Worm (Caenorhabditis elegans): ENCODE measurements around the gene C23G10.2.

Gene C23G10.2

DNA sequence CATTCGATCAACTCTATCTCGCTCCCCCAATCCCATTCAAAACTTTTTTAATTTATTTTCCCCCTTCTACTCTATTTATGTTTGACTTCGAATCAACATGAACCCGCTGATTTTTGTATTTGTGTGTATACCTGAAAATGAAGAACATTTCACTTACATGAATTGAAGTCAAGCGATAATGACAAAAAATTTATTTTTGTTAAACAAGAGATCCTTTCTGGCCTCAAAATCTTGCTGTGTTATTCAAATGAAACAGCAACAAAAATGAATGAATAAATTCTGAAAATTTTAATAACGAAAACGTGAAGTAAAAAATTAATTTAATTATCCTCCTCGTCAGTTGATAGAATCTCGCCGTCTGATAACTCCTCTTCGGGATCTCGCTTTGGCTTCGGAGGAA lies 5.4 kb upstream of the C23G10.2 start:
- no peak for TF ChIP-seq ama-1 (optimal IDR thresholded peaks at IDR 0.05)
- TF ChIP-seq ceh-13 (GFP tag; optimal IDR thresholded peaks at IDR 0.05): no peak
- TF ChIP-seq aly-1 (tag; optimal IDR thresholded peaks at IDR 0.05): no peak
- no peak for TF ChIP-seq B0310.2 (tag; optimal IDR thresholded peaks at IDR 0.05)
- TF ChIP-seq tbx-37 (GFP tag; conservative IDR thresholded peaks at IDR 0.05): no peak
- no peak for TF ChIP-seq ceh-36 (tag; optimal IDR thresholded peaks at IDR 0.05)
- TF ChIP-seq hnd-1 (tag; optimal IDR thresholded peaks at IDR 0.05): no peak
- TF ChIP-seq hmg-4 (GFP tag; optimal IDR thresholded peaks at IDR 0.05): no peak
- TF ChIP-seq ets-7 (tag; optimal IDR thresholded peaks at IDR 0.05): no peak
- TF ChIP-seq sea-1 (GFP tag; conservative IDR thresholded peaks at IDR 0.05): no peak
- no peak for TF ChIP-seq hmbx-1 (tag; optimal IDR thresholded peaks at IDR 0.05)
- TF ChIP-seq tra-4 (tag; optimal IDR thresholded peaks at IDR 0.05): no peak
- TF ChIP-seq F13C5.2 (tag; optimal IDR thresholded peaks at IDR 0.05): no peak
- no peak for TF ChIP-seq pes-1 (GFP tag; IDR thresholded peaks at IDR 0.05)
- TF ChIP-seq flt-1 (GFP tag; IDR thresholded peaks at IDR 0.05): no peak
- TF ChIP-seq scrt-1 (GFP tag; IDR thresholded peaks at IDR 0.05): no peak
- no peak for TF ChIP-seq tbx-11 (GFP tag; IDR thresholded peaks at IDR 0.05)

DNA sequence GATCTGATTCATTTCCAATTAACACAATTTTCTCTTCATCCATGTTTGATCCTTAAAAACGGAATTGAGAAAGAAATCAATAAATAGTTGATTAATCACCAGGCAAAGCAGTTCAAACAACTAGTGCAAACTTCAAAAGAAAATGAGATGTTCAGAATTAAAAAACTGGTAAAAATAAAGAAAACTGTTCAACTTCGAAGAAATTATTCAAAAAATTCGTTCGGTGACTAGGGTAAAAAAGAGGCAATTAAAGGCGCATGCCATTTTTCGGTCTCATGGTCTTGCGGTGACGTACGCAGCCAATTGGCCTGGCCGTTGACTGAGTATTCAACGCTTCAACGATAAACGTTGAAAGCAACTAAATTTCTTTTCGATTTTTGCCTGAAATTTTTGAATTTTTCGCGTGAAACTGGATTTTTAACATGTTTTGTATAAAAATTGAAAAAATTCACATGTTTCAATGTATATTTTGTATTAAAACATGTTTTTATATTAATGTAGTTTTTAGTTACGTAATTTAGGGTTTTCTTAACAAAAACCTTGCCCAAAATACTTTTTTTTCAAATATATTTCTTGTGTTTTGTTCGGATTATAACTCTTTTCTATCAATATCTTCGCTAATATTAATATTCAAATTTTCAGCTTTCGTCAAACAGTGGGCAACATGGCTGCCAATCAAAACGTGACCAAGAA lies 1.6 kb upstream of the C23G10.2 start, which contains the start of the genes sna-3 and rps-3:
Gene sna-3, minus strand, starts transcription at position 51 of the 693 bp plus-strand sequence.
Gene rps-3, plus strand, starts transcription at position 643 of the 693 bp plus-strand sequence.
- TF ChIP-seq ets-7 (tag; optimal IDR thresholded peaks at IDR 0.05): no peak
- TF ChIP-seq F13C5.2 (tag; optimal IDR thresholded peaks at IDR 0.05): peak; percentile 10
- no peak for TF ChIP-seq sea-1 (GFP tag; conservative IDR thresholded peaks at IDR 0.05)
- no peak for TF ChIP-seq tra-4 (tag; optimal IDR thresholded peaks at IDR 0.05)
- TF ChIP-seq scrt-1 (GFP tag; IDR thresholded peaks at IDR 0.05): no peak

DNA sequence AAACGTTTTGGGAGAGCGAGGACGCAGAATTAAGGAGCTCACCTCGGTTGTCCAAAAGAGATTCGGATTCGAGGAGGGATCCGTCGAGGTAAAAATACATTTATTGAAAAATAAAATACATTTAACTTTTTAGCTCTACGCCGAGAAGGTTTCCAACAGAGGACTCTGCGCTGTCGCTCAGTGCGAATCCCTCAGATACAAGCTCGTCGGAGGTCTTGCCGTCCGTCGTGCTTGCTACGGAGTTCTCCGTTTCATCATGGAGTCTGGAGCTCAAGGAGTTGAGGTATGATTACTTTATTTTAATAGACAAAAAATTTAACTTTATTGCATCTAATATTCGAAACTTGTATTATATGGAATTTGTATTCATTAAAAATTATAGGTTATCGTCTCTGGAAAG lies 818 bp upstream of the C23G10.2 start:
- no peak for TF ChIP-seq ama-1 (optimal IDR thresholded peaks at IDR 0.05)
- no peak for TF ChIP-seq ceh-36 (tag; optimal IDR thresholded peaks at IDR 0.05)
- no peak for TF ChIP-seq ceh-13 (GFP tag; optimal IDR thresholded peaks at IDR 0.05)
- TF ChIP-seq hmbx-1 (tag; optimal IDR thresholded peaks at IDR 0.05): no peak
- TF ChIP-seq ets-7 (tag; optimal IDR thresholded peaks at IDR 0.05): no peak
- TF ChIP-seq scrt-1 (GFP tag; IDR thresholded peaks at IDR 0.05): no peak
- TF ChIP-seq tbx-11 (GFP tag; IDR thresholded peaks at IDR 0.05): no peak
- no peak for TF ChIP-seq sea-1 (GFP tag; conservative IDR thresholded peaks at IDR 0.05)
- TF ChIP-seq F13C5.2 (tag; optimal IDR thresholded peaks at IDR 0.05): no peak
- no peak for TF ChIP-seq pes-1 (GFP tag; IDR thresholded peaks at IDR 0.05)
- TF ChIP-seq aly-1 (tag; optimal IDR thresholded peaks at IDR 0.05): no peak
- no peak for TF ChIP-seq hmg-4 (GFP tag; optimal IDR thresholded peaks at IDR 0.05)
- TF ChIP-seq hnd-1 (tag; optimal IDR thresholded peaks at IDR 0.05): no peak
- TF ChIP-seq tra-4 (tag; optimal IDR thresholded peaks at IDR 0.05): no peak
- TF ChIP-seq B0310.2 (tag; optimal IDR thresholded peaks at IDR 0.05): no peak

DNA sequence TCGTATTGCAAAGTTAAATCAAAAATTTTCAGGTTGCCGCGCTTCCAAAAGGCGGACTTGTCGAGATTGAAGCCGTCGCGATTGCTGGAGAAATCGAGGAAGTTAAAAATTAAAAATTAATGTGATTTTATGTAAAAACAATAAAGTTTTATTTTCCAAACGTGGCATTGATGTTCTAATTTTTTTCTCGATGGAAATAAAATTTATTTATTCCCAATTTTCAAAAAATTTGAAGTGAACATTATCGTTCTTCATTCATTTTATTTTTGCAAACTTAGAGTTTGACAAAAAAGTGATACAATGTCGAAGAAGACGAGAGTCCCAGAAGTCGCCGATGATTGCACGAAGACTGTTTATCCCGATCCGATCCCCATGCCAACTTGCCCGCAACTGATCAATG lies 1.1 kb downstream of the C23G10.2 start, which contains the start of gene C23G10.1:
Gene C23G10.1, plus strand, starts transcription at position 301 of the 400 bp plus-strand sequence.
- no peak for TF ChIP-seq pes-1 (GFP tag; IDR thresholded peaks at IDR 0.05)
- TF ChIP-seq ama-1 (optimal IDR thresholded peaks at IDR 0.05): no peak
- TF ChIP-seq aly-1 (tag; optimal IDR thresholded peaks at IDR 0.05): no peak
- no peak for TF ChIP-seq sea-1 (GFP tag; conservative IDR thresholded peaks at IDR 0.05)
- no peak for TF ChIP-seq hnd-1 (tag; optimal IDR thresholded peaks at IDR 0.05)
- TF ChIP-seq ets-7 (tag; optimal IDR thresholded peaks at IDR 0.05): no peak
- no peak for TF ChIP-seq hmg-4 (GFP tag; optimal IDR thresholded peaks at IDR 0.05)
- no peak for TF ChIP-seq tbx-11 (GFP tag; IDR thresholded peaks at IDR 0.05)
- TF ChIP-seq ceh-36 (tag; optimal IDR thresholded peaks at IDR 0.05): no peak
- TF ChIP-seq scrt-1 (GFP tag; IDR thresholded peaks at IDR 0.05): no peak
- no peak for TF ChIP-seq hmbx-1 (tag; optimal IDR thresholded peaks at IDR 0.05)
- no peak for TF ChIP-seq F13C5.2 (tag; optimal IDR thresholded peaks at IDR 0.05)
- no peak for TF ChIP-seq tra-4 (tag; optimal IDR thresholded peaks at IDR 0.05)
- TF ChIP-seq ceh-13 (GFP tag; optimal IDR thresholded peaks at IDR 0.05): no peak
- TF ChIP-seq flt-1 (GFP tag; IDR thresholded peaks at IDR 0.05): no peak
- no peak for TF ChIP-seq B0310.2 (tag; optimal IDR thresholded peaks at IDR 0.05)
- TF ChIP-seq tbx-37 (GFP tag; conservative IDR thresholded peaks at IDR 0.05): no peak

DNA sequence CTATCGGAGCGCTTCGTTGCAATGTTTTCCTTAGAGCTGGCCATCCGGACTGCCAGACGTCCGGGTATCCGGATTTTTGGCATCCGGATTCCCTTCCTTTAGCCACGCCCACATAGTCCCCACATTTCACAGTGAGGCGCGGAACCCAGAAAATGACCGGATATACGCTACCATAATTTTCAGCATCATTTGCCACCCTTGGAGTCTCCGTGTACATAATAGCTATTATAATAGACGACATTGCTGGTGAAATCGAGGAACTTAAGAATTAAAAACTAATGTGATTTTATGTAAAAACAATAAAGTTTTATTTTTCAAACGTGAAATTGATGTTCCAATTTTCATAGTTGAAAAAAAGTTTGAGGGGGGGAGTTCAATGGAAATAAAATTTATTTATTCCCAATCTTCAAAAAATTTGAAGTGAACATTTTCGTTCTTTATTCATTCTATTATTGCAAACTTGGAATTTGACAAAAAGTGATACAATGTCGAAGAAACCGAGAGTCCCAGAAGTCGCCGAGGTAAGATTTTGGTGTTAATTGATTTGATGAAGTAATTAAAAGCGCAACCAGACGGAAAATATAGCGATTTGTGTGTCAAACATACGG lies 2.5 kb downstream of the C23G10.2 start:
- TF ChIP-seq F13C5.2 (tag; optimal IDR thresholded peaks at IDR 0.05): no peak
- TF ChIP-seq hmbx-1 (tag; optimal IDR thresholded peaks at IDR 0.05): no peak
- no peak for TF ChIP-seq hmg-4 (GFP tag; optimal IDR thresholded peaks at IDR 0.05)
- TF ChIP-seq ceh-13 (GFP tag; optimal IDR thresholded peaks at IDR 0.05): no peak
- no peak for TF ChIP-seq ceh-36 (tag; optimal IDR thresholded peaks at IDR 0.05)
- TF ChIP-seq tbx-11 (GFP tag; IDR thresholded peaks at IDR 0.05): no peak
- TF ChIP-seq tra-4 (tag; optimal IDR thresholded peaks at IDR 0.05): no peak
- no peak for TF ChIP-seq flt-1 (GFP tag; IDR thresholded peaks at IDR 0.05)
- TF ChIP-seq hnd-1 (tag; optimal IDR thresholded peaks at IDR 0.05): no peak
- no peak for TF ChIP-seq scrt-1 (GFP tag; IDR thresholded peaks at IDR 0.05)
- TF ChIP-seq aly-1 (tag; optimal IDR thresholded peaks at IDR 0.05): no peak
- no peak for TF ChIP-seq tbx-37 (GFP tag; conservative IDR thresholded peaks at IDR 0.05)
- TF ChIP-seq sea-1 (GFP tag; conservative IDR thresholded peaks at IDR 0.05): no peak
- TF ChIP-seq ama-1 (optimal IDR thresholded peaks at IDR 0.05): no peak
- TF ChIP-seq B0310.2 (tag; optimal IDR thresholded peaks at IDR 0.05): no peak
- no peak for TF ChIP-seq pes-1 (GFP tag; IDR thresholded peaks at IDR 0.05)
- no peak for TF ChIP-seq ets-7 (tag; optimal IDR thresholded peaks at IDR 0.05)

DNA sequence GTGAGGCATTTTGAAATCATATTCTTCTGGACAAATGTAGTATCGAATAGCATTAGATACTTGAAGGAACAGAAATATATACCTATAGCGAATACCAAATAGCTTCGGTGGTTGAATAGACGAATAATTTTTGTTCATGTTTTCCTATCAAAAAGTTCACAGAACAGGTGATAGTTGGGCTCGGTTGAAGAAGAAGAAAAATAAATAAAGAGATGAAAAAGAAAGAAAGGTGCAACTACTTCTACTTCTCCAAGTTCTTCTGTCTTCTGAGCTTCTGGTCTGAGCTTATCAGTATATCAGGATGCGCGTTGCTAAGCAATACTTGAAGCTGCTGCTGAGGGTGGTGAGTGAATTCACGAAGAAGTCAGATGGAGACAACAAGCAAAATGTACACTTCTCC lies 6.1 kb downstream of the C23G10.2 start, which contains the start of gene C23G10.10:
Gene C23G10.10, minus strand, starts transcription at position 101 of the 400 bp plus-strand sequence.
- TF ChIP-seq ceh-13 (GFP tag; optimal IDR thresholded peaks at IDR 0.05) (no peak), hmbx-1 (tag; optimal IDR thresholded peaks at IDR 0.05) (no peak), B0310.2 (tag; optimal IDR thresholded peaks at IDR 0.05) (no peak), tbx-37 (GFP tag; conservative IDR thresholded peaks at IDR 0.05) (no peak)

DNA sequence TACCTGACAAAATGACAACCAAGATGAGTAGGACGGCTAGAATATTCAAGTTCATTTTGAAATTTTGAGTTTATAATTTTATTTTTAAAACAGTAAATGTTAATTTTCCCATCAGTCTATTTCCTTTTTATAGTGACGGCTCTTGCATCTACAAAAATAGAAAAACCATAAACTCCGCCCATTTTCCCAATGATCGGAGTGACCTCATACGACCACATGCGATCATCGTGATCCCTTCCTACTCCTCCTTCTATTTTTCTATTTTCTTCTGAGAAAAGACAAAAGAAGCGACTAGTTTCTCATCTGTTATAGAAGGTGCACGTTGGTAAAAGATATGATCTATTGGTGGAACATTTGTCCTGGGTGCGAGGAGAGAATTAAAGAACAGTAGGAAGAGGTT lies 7.6 kb downstream of the C23G10.2 start, which contains the start of gene C23G10.11:
Gene C23G10.11, minus strand, starts transcription at position 101 of the 400 bp plus-strand sequence.
- TF ChIP-seq ceh-36 (tag; optimal IDR thresholded peaks at IDR 0.05) (no peak), pes-1 (GFP tag; IDR thresholded peaks at IDR 0.05) (no peak), tbx-11 (GFP tag; IDR thresholded peaks at IDR 0.05) (no peak), flt-1 (GFP tag; IDR thresholded peaks at IDR 0.05) (no peak), F13C5.2 (tag; optimal IDR thresholded peaks at IDR 0.05) (no peak), B0310.2 (tag; optimal IDR thresholded peaks at IDR 0.05) (no peak), ets-7 (tag; optimal IDR thresholded peaks at IDR 0.05) (no peak), hmg-4 (GFP tag; optimal IDR thresholded peaks at IDR 0.05) (no peak), sea-1 (GFP tag; conservative IDR thresholded peaks at IDR 0.05) (no peak), aly-1 (tag; optimal IDR thresholded peaks at IDR 0.05) (no peak), ama-1 (optimal IDR thresholded peaks at IDR 0.05) (no peak), ceh-13 (GFP tag; optimal IDR thresholded peaks at IDR 0.05) (no peak), hnd-1 (tag; optimal IDR thresholded peaks at IDR 0.05) (no peak), scrt-1 (GFP tag; IDR thresholded peaks at IDR 0.05) (no peak), tra-4 (tag; optimal IDR thresholded peaks at IDR 0.05) (no peak), hmbx-1 (tag; optimal IDR thresholded peaks at IDR 0.05) (no peak), tbx-37 (GFP tag; conservative IDR thresholded peaks at IDR 0.05) (no peak)
